Fruit fly (Drosophila melanogaster) whole organism, wandering third instar larva: ENCODE measurements around the gene Myo10A.
A peak's percentile ranks its signal among the peaks of the same experiment; 100 is the strongest.

ENCODE experiments used
- CG32264 ChIP-seq: fragments of 200-800 bp; sonication (Bioruptor generic); optimal IDR thresholded peaks from 2 replicates; lab custom pipeline; 2016; ENCODE audit warnings: missing biosample characterization, missing genetic modification characterization
- Dfd ChIP-seq: fragments of >200 bp; optimal IDR thresholded peaks from 2 replicates; lab custom pipeline; 2017; ENCODE audit warnings: missing biosample characterization, missing genetic modification characterization
- Dif ChIP-seq: fragments of 200-275, 200-300 bp; sonication (Bioruptor generic); optimal IDR thresholded peaks from 2 replicates; lab custom pipeline; 2018; ENCODE audit warnings: missing biosample characterization, missing genetic modification characterization; ENCODE audit not compliant: partially characterized antibody
- HLH106 ChIP-seq: fragments of 200-800 bp; optimal IDR thresholded peaks from 3 replicates; lab custom pipeline; 2019; ENCODE audit warnings: missing biosample characterization, mild to moderate bottlenecking, missing genetic modification characterization, moderate library complexity
- Hr78 ChIP-seq: fragments of >200 bp; optimal IDR thresholded peaks from 2 replicates; lab custom pipeline; 2017; ENCODE audit warnings: missing biosample characterization, missing genetic modification characterization
- Hr83 ChIP-seq: fragments of 200-300 bp; sonication (Bioruptor generic); optimal IDR thresholded peaks from 2 replicates; lab custom pipeline; 2016; ENCODE audit warnings: missing biosample characterization, mild to moderate bottlenecking, missing genetic modification characterization, moderate library complexity; ENCODE audit not compliant: poor library complexity, severe bottlenecking
- Jra ChIP-seq: sonication (Bioruptor generic); optimal IDR thresholded peaks from 2 replicates; lab custom pipeline; 2016; ENCODE audit warnings: missing biosample characterization, missing genetic modification characterization
- Myc ChIP-seq: fragments of >200 bp; optimal IDR thresholded peaks from 2 replicates; lab custom pipeline; 2017
- N ChIP-seq: fragments of >200 bp; optimal IDR thresholded peaks from 2 replicates; lab custom pipeline; 2018; ENCODE audit warnings: missing biosample characterization, missing external identifiers, missing genetic modification characterization
- Rel ChIP-seq, 2 experiments: fragments of 200-800 bp; sonication (Bioruptor generic) in 1 of 2; optimal IDR thresholded peaks; 2 replicates in 1 of 2; 3 replicates in 1 of 2; lab custom pipeline; 2016 to 2019; ENCODE audit warnings: mild to moderate bottlenecking in 2 of 2, missing biosample characterization in 2 of 2, missing genetic modification characterization in 2 of 2, moderate library complexity in 1 of 2
- Sp1 ChIP-seq: fragments of 200-800 bp; sonication (Bioruptor generic); optimal IDR thresholded peaks from 3 replicates; lab custom pipeline; 2019; ENCODE audit warnings: missing biosample characterization, mild to moderate bottlenecking, missing genetic modification characterization, moderate library complexity
- brk ChIP-seq: fragments of 200-800 bp; sonication (Bioruptor generic); optimal IDR thresholded peaks from 2 replicates; lab custom pipeline; 2016; ENCODE audit warnings: missing biosample characterization, mild to moderate bottlenecking, missing genetic modification characterization
- dl ChIP-seq, 2 experiments: fragments of 175-275, 200-275 bp in 1 of 2; fragments of 200-275 bp in 1 of 2; sonication (Bioruptor generic); optimal IDR thresholded peaks; lab custom pipeline; 2018; ENCODE audit warnings: mild to moderate bottlenecking in 2 of 2, missing biosample characterization in 2 of 2, missing genetic modification characterization in 2 of 2, moderate library complexity in 2 of 2; ENCODE audit not compliant: partially characterized antibody in 2 of 2, insufficient read depth in 1 of 2
- dsf ChIP-seq: sonication (Bioruptor generic); optimal IDR thresholded peaks from 2 replicates; lab custom pipeline; 2016; ENCODE audit warnings: missing biosample characterization, missing genetic modification characterization, borderline replicate concordance
- ey ChIP-seq: fragments of 200-800 bp; sonication (Bioruptor generic); optimal IDR thresholded peaks from 2 replicates; lab custom pipeline; 2016; ENCODE audit warnings: missing biosample characterization, missing genetic modification characterization
- foxo ChIP-seq, 2 experiments: fragments of 200-800 bp; sonication (Bioruptor generic); optimal IDR thresholded peaks; 2 replicates in 1 of 2; 3 replicates in 1 of 2; lab custom pipeline; 2016 to 2017; ENCODE audit warnings: missing biosample characterization in 2 of 2, missing genetic modification characterization in 2 of 2
- fru ChIP-seq: fragments of 200-800 bp; sonication (Bioruptor generic); optimal IDR thresholded peaks from 3 replicates; lab custom pipeline; 2016; ENCODE audit warnings: missing biosample characterization, mild to moderate bottlenecking, missing genetic modification characterization
- h ChIP-seq: fragments of 200-800 bp; sonication (Bioruptor generic); optimal IDR thresholded peaks from 3 replicates; lab custom pipeline; 2016; ENCODE audit warnings: missing biosample characterization, mild to moderate bottlenecking, missing genetic modification characterization
- jim ChIP-seq: fragments of 175-275, 200-325 bp; sonication (Bioruptor generic); optimal IDR thresholded peaks from 2 replicates; lab custom pipeline; 2016; ENCODE audit warnings: missing biosample characterization, mild to moderate bottlenecking, missing genetic modification characterization
- lola ChIP-seq: fragments of >200 bp; optimal IDR thresholded peaks from 2 replicates; lab custom pipeline; 2017; ENCODE audit warnings: missing biosample characterization, missing genetic modification characterization
- pan ChIP-seq: fragments of >200 bp; optimal IDR thresholded peaks from 2 replicates; lab custom pipeline; 2017
- psq ChIP-seq: fragments of 200-800 bp; sonication (Bioruptor generic); optimal IDR thresholded peaks from 3 replicates; lab custom pipeline; 2017; ENCODE audit warnings: missing biosample characterization, mild to moderate bottlenecking, missing genetic modification characterization, moderate library complexity
- sage ChIP-seq: fragments of 200-800 bp; sonication (Bioruptor generic); optimal IDR thresholded peaks from 2 replicates; lab custom pipeline; 2016; ENCODE audit warnings: missing biosample characterization, mild to moderate bottlenecking, missing genetic modification characterization
- sv ChIP-seq: fragments of 200-800 bp; sonication (Bioruptor generic); optimal IDR thresholded peaks from 3 replicates; lab custom pipeline; 2016; ENCODE audit warnings: missing biosample characterization, missing genetic modification characterization
- tai ChIP-seq: sonication (Bioruptor generic); optimal IDR thresholded peaks from 2 replicates; lab custom pipeline; 2016; ENCODE audit warnings: missing biosample characterization, missing genetic modification characterization
- woc ChIP-seq: sonication (Bioruptor generic); optimal IDR thresholded peaks from 2 replicates; lab custom pipeline; 2016; ENCODE audit warnings: missing biosample characterization, mild to moderate bottlenecking, missing genetic modification characterization

Myo10A gene

dm6 chrX:10899232-10899631 is 31.4 kb upstream of the Myo10A start, which contains the start of gene CG1582:
TSS of gene CG1582 (minus strand) at chrX:10899302.
- TF ChIP-seq jim (GFP tag; lab: Kevin White, UChicago): no peak
- TF ChIP-seq Myc (lab: Kevin White, UChicago): peak; percentile 97
- no peak for TF ChIP-seq sv (GFP tag; lab: Kevin White, UChicago)
- no peak for TF ChIP-seq Jra
- TF ChIP-seq HLH106 (tag; lab: Kevin White, UChicago): peak; percentile 52
- no peak for TF ChIP-seq ey (GFP tag; lab: Kevin White, UChicago)
- TF ChIP-seq woc (GFP tag; lab: Kevin White, UChicago): peak; percentile 73
- TF ChIP-seq h (GFP tag; lab: Kevin White, UChicago): peak; percentile 4

dm6 chrX:10899665-10900064 is 31.0 kb upstream of the Myo10A start, which contains the start of gene CG15208:
TSS of gene CG15208 (plus strand) at chrX:10899965.
- TF ChIP-seq dl (GFP tag; optimal IDR thresholded peaks at IDR 0.05; lab: Kevin White, UChicago; ENCODE audit: insufficient read depth in 1 of 2, partially characterized antibody in 2 of 2): no peak
- no peak for TF ChIP-seq h (GFP tag; lab: Kevin White, UChicago)
- no peak for TF ChIP-seq brk (GFP tag; lab: Kevin White, UChicago)
- no peak for TF ChIP-seq dsf (GFP tag; lab: Kevin White, UChicago)
- no peak for TF ChIP-seq CG32264 (GFP tag; lab: Kevin White, UChicago)
- no peak for TF ChIP-seq Dif (GFP tag; lab: Kevin White, UChicago)

- TF ChIP-seq sv (GFP tag; lab: Kevin White, UChicago) (peak; percentile 36), fru (GFP tag; lab: Kevin White, UChicago) (peak; percentile 60), Sp1 (GFP tag; lab: Kevin White, UChicago) (peak; percentile 24), dl (GFP tag; optimal IDR thresholded peaks at IDR 0.05; lab: Kevin White, UChicago; ENCODE audit: insufficient read depth in 1 of 2, partially characterized antibody in 2 of 2) (no peak), psq (GFP tag; lab: Kevin White, UChicago) (peak; percentile 7), tai (GFP tag; lab: Kevin White, UChicago) (no peak), h (GFP tag; lab: Kevin White, UChicago) (peak; percentile 3), foxo (GFP tag; optimal IDR thresholded peaks at IDR 0.05; lab: Kevin White, UChicago) (peak in 1 of 2 experiments; percentile 42)
These were observed 25.6 kb upstream of the Myo10A start for dm6 chrX:10905047-10905446.

- TF ChIP-seq CG32264 (GFP tag; lab: Kevin White, UChicago): no peak
- TF ChIP-seq Jra: no peak
- TF ChIP-seq lola: no peak
- TF ChIP-seq Hr78: no peak
- TF ChIP-seq Sp1 (GFP tag; lab: Kevin White, UChicago): no peak
- TF ChIP-seq sv (GFP tag; lab: Kevin White, UChicago): no peak
- TF ChIP-seq Hr83 (GFP tag; lab: Kevin White, UChicago): no peak
- no peak for TF ChIP-seq foxo (GFP tag; optimal IDR thresholded peaks at IDR 0.05; lab: Kevin White, UChicago)
- TF ChIP-seq psq (GFP tag; lab: Kevin White, UChicago): no peak
- TF ChIP-seq HLH106 (tag; lab: Kevin White, UChicago): no peak
These were observed 25.2 kb upstream of the Myo10A start, which contains the start of gene CG43901 for dm6 chrX:10905467-10905866. TSS of gene CG43901 (plus strand) at chrX:10905767.

dm6 chrX:10906222-10906866 is 24.3 kb upstream of the Myo10A start:
- no peak for TF ChIP-seq N (GFP tag; lab: Kevin White, UChicago)
- TF ChIP-seq Dfd (GFP tag; lab: Kevin White, UChicago): peak; percentile 36
- TF ChIP-seq Myc (lab: Kevin White, UChicago): no peak

- TF ChIP-seq Dfd (GFP tag; lab: Kevin White, UChicago) (peak; percentile 61), lola (no peak)
These were observed 18.1 kb upstream of the Myo10A start for dm6 chrX:10912585-10912984.

- TF ChIP-seq Rel (GFP tag; optimal IDR thresholded peaks at IDR 0.05; lab: Kevin White, UChicago) (no peak), Rel (tag; optimal IDR thresholded peaks at IDR 0.05; lab: Kevin White, UChicago) (no peak), Dfd (GFP tag; lab: Kevin White, UChicago) (no peak), Myc (lab: Kevin White, UChicago) (no peak), foxo (GFP tag; optimal IDR thresholded peaks at IDR 0.05; lab: Kevin White, UChicago) (no peak), Dif (GFP tag; lab: Kevin White, UChicago) (no peak), sage (no peak), Hr83 (GFP tag; lab: Kevin White, UChicago) (no peak), pan (no peak), CG32264 (GFP tag; lab: Kevin White, UChicago) (no peak)
These were observed 9.0 kb upstream of the Myo10A start for dm6 chrX:10921665-10922064.
